Fruit fly (Drosophila melanogaster): ENCODE results near the gene CG11714.

- no peak for TF ChIP-seq EcR (GFP tag; optimal IDR thresholded peaks at IDR 0.05)
- TF ChIP-seq CG8478 (optimal IDR thresholded peaks at IDR 0.05): no peak
- TF ChIP-seq usp (GFP tag; optimal IDR thresholded peaks at IDR 0.05): no peak
Measured at dm6 chr3L:11557209-11557608, 34.7 kb upstream of the CG11714 start.
